Worm (Caenorhabditis elegans) whole organism, late embryonic: ENCODE results near the gene del-9.

Experiments used
- K09A11.1 ChIP-seq: sonication (generic microtip); optimal IDR thresholded peaks from 2 replicates; lab custom pipeline; 2017; ENCODE audit warnings: antibody characterized with exemption, mild to moderate bottlenecking, missing genetic modification characterization, missing compliant biosample characterization; ENCODE audit not compliant: insufficient read depth
- ama-1 ChIP-seq: fragments of 150-350 bp; optimal IDR thresholded peaks from 2 replicates; lab custom pipeline; 2014
- ceh-48 ChIP-seq: sonication (generic microtip); optimal IDR thresholded peaks from 2 replicates; lab custom pipeline; 2016; ENCODE audit warnings: missing genetic modification characterization, inconsistent platforms, missing compliant biosample characterization
- ceh-9 ChIP-seq: sonication (generic microtip); optimal IDR thresholded peaks from 2 replicates; lab custom pipeline; 2016; ENCODE audit warnings: mild to moderate bottlenecking, missing genetic modification characterization, inconsistent platforms, missing compliant biosample characterization
- fkh-10 ChIP-seq: fragments of 150-350 bp; optimal IDR thresholded peaks from 2 replicates; lab custom pipeline; 2014; ENCODE audit warnings: missing biosample characterization, missing genetic modification reagents, missing genetic modification characterization
- pag-3 ChIP-seq: sonication (generic microtip); optimal IDR thresholded peaks from 2 replicates; lab custom pipeline; 2016; ENCODE audit warnings: missing compliant biosample characterization, missing genetic modification characterization, borderline replicate concordance
- pat-9 ChIP-seq: fragments of 200-800 bp; sonication (Bioruptor generic); optimal IDR thresholded peaks from 2 replicates; lab custom pipeline; 2018; ENCODE audit warnings: mild to moderate bottlenecking, missing genetic modification characterization, moderate library complexity, missing compliant biosample characterization
- pha-4 ChIP-seq: fragments of 150-350 bp; optimal IDR thresholded peaks from 2 replicates; lab custom pipeline; 2018; ENCODE audit warnings: missing biosample characterization, missing genetic modification reagents, missing genetic modification characterization
- sdc-2 ChIP-seq: sonication (generic microtip); optimal IDR thresholded peaks from 2 replicates; lab custom pipeline; 2016; ENCODE audit warnings: missing genotype, missing genetic modification characterization, missing compliant biosample characterization

ce11 chrX:3581813-3582212 is 35.3 kb downstream of the del-9 start:
- TF ChIP-seq ama-1 = no peak
- no peak for TF ChIP-seq fkh-10 (GFP tag; lab: Kevin White, UChicago)
- no peak for TF ChIP-seq K09A11.1
- no peak for TF ChIP-seq pag-3
- TF ChIP-seq sdc-2 (tag; lab: Kevin White, UChicago) = no peak
- no peak for TF ChIP-seq pat-9 (tag; lab: Kevin White, UChicago)
- TF ChIP-seq pha-4 (tag; lab: Kevin White, UChicago) = no peak
- TF ChIP-seq ceh-48 (tag; lab: Kevin White, UChicago) = no peak
- TF ChIP-seq ceh-9 (tag; lab: Kevin White, UChicago) = no peak
